Worm (Caenorhabditis elegans) whole organism, L1 larva: Measurements from ENCODE around the gene R02D3.8.

Experiments
- F16B12.6 ChIP-seq: fragments of 150-350 bp; optimal IDR thresholded peaks from 2 replicates; lab custom pipeline; 2014; ENCODE audit warnings: missing biosample characterization, missing genetic modification characterization
- ama-1 ChIP-seq: fragments of 150-350 bp; optimal IDR thresholded peaks from 2 replicates; lab custom pipeline; 2014
- blmp-1 ChIP-seq: fragments of 150-350 bp; optimal IDR thresholded peaks from 2 replicates; lab custom pipeline; 2014; ENCODE audit warnings: missing biosample characterization, missing genetic modification characterization
- ceh-8 ChIP-seq: fragments of 200-800 bp; sonication (Bioruptor generic); optimal IDR thresholded peaks from 2 replicates; lab custom pipeline; 2018; ENCODE audit warnings: mild to moderate bottlenecking, missing genetic modification characterization, moderate library complexity, missing compliant biosample characterization
- ceh-88 ChIP-seq: fragments of 200-800 bp; sonication (Bioruptor generic); IDR thresholded peaks from 2 replicates; pipeline ENCODE4 v1.3.6; 2022; ENCODE audit warnings: missing genetic modification characterization, missing compliant biosample characterization
- ceh-90 ChIP-seq: sonication (generic microtip); optimal IDR thresholded peaks from 2 replicates; lab custom pipeline; 2016; ENCODE audit warnings: missing genetic modification characterization, missing compliant biosample characterization
- ces-1 ChIP-seq: fragments of 150-350 bp; optimal IDR thresholded peaks from 2 replicates; lab custom pipeline; 2014; ENCODE audit warnings: missing biosample characterization, missing genetic modification reagents, missing genetic modification characterization
- dpl-1 ChIP-seq, 3 experiments: fragments of 150-350 bp in 2 of 3; sonication (generic microtip) in 1 of 3; optimal IDR thresholded peaks; 2 replicates each; lab custom pipeline; 2014 to 2017; ENCODE audit warnings: missing biosample characterization in 3 of 3, missing genetic modification characterization in 3 of 3, missing genetic modification reagents in 3 of 3
- dsc-1 ChIP-seq: sonication (generic microtip); optimal IDR thresholded peaks from 2 replicates; lab custom pipeline; 2016; ENCODE audit warnings: mild to moderate bottlenecking, missing genetic modification characterization, missing compliant biosample characterization
- efl-1 ChIP-seq, 4 experiments: fragments of 150-350 bp; optimal IDR thresholded peaks in 3 of 4; peaks in 1 of 4; 1 replicate in 1 of 4; 2 replicates in 3 of 4; lab custom pipeline; 2014; ENCODE audit warnings: missing biosample characterization in 2 of 4, missing genetic modification characterization in 2 of 4, missing genetic modification reagents in 2 of 4
- efl-3 ChIP-seq: fragments of 200-800 bp; sonication (Bioruptor generic); optimal IDR thresholded peaks from 2 replicates; lab custom pipeline; 2018; ENCODE audit warnings: mild to moderate bottlenecking, missing genetic modification characterization, missing compliant biosample characterization
- egl-27 ChIP-seq, 2 experiments: fragments of 150-350 bp in 1 of 2; sonication (generic microtip); optimal IDR thresholded peaks; 3 replicates each; lab custom pipeline; 2017 to 2018; ENCODE audit warnings: missing biosample characterization in 2 of 2, missing genetic modification characterization in 2 of 2, missing genetic modification reagents in 2 of 2
- elt-3 ChIP-seq, 6 experiments: fragments of 150-350 bp in 1 of 6; sonication (generic microtip); optimal IDR thresholded peaks; 2 replicates each; lab custom pipeline; 2017 to 2018; ENCODE audit warnings: missing biosample characterization in 6 of 6, missing genetic modification characterization in 6 of 6, inconsistent platforms in 1 of 6
- fos-1 ChIP-seq: fragments of 150-350 bp; optimal IDR thresholded peaks from 2 replicates; lab custom pipeline; 2014; ENCODE audit warnings: missing biosample characterization, missing genetic modification characterization
- hlh-4 ChIP-seq: sonication (generic microtip); optimal IDR thresholded peaks from 2 replicates; lab custom pipeline; 2016; ENCODE audit warnings: mild to moderate bottlenecking, missing genetic modification characterization, missing compliant biosample characterization
- jun-1 ChIP-seq: fragments of 150-350 bp; optimal IDR thresholded peaks from 2 replicates; lab custom pipeline; 2014; ENCODE audit warnings: missing biosample characterization, missing genetic modification reagents, missing genetic modification characterization
- lin-13 ChIP-seq: fragments of 150-350 bp; optimal IDR thresholded peaks from 2 replicates; lab custom pipeline; 2014; ENCODE audit warnings: missing biosample characterization, missing genetic modification reagents, missing genetic modification characterization
- lin-14 ChIP-seq: fragments of 200-800 bp; sonication (Bioruptor generic); optimal IDR thresholded peaks from 2 replicates; lab custom pipeline; 2018; ENCODE audit warnings: mild to moderate bottlenecking, missing genetic modification characterization, moderate library complexity, missing compliant biosample characterization
- lin-15B ChIP-seq: fragments of 150-350 bp; sonication (generic microtip); optimal IDR thresholded peaks from 3 replicates; lab custom pipeline; 2014; ENCODE audit warnings: missing biosample characterization, missing genetic modification characterization
- lin-35 ChIP-seq, 2 experiments: fragments of 150-350 bp; optimal IDR thresholded peaks; 2 replicates each; lab custom pipeline; 2014; ENCODE audit warnings: missing biosample characterization in 2 of 2, missing genetic modification characterization in 2 of 2, missing genetic modification reagents in 2 of 2
- lin-39 ChIP-seq: fragments of 150-350 bp; optimal IDR thresholded peaks from 2 replicates; lab custom pipeline; 2014; ENCODE audit warnings: missing biosample characterization, missing genetic modification reagents, missing genetic modification characterization
- lsy-2 ChIP-seq, 2 experiments: fragments of 150-350 bp; optimal IDR thresholded peaks; 2 replicates each; lab custom pipeline; 2014; ENCODE audit warnings: missing biosample characterization in 2 of 2, missing genetic modification characterization in 2 of 2
- mab-9 ChIP-seq: fragments of 200-800 bp; sonication (Bioruptor generic); IDR thresholded peaks from 2 replicates; pipeline ENCODE4 v1.3.6; 2022; ENCODE audit warnings: missing genetic modification reagents, missing genetic modification characterization, missing compliant biosample characterization
- mep-1 ChIP-seq: fragments of 150-350 bp; optimal IDR thresholded peaks from 2 replicates; lab custom pipeline; 2014; ENCODE audit warnings: missing biosample characterization, missing genetic modification characterization
- nhr-11 ChIP-seq: fragments of 150-350 bp; optimal IDR thresholded peaks from 2 replicates; lab custom pipeline; 2014; ENCODE audit warnings: missing biosample characterization, missing genetic modification characterization
- nhr-12 ChIP-seq: sonication (generic microtip); optimal IDR thresholded peaks from 2 replicates; lab custom pipeline; 2017; ENCODE audit warnings: missing biosample characterization, missing genetic modification characterization
- nhr-20 ChIP-seq: sonication (generic microtip); optimal IDR thresholded peaks from 2 replicates; lab custom pipeline; 2016; ENCODE audit warnings: mild to moderate bottlenecking, missing genetic modification characterization, missing compliant biosample characterization
- nhr-237 ChIP-seq: fragments of 150-350 bp; optimal IDR thresholded peaks from 2 replicates; lab custom pipeline; 2014; ENCODE audit warnings: missing biosample characterization, missing genetic modification characterization
- nhr-77 ChIP-seq: fragments of 150-350 bp; optimal IDR thresholded peaks from 2 replicates; lab custom pipeline; 2014; ENCODE audit warnings: missing biosample characterization, missing genetic modification characterization
- nhr-84 ChIP-seq: sonication (generic microtip); optimal IDR thresholded peaks from 2 replicates; lab custom pipeline; 2017; ENCODE audit warnings: missing biosample characterization, missing genetic modification characterization
- nhr-85 ChIP-seq: sonication (generic microtip); peaks from one replicate; lab custom pipeline; 2016; ENCODE audit warnings: missing genetic modification characterization, inconsistent platforms, missing compliant biosample characterization
- nhr-90 ChIP-seq: sonication (generic microtip); optimal IDR thresholded peaks from 2 replicates; lab custom pipeline; 2016; ENCODE audit warnings: mild to moderate bottlenecking, missing genetic modification characterization, missing compliant biosample characterization; ENCODE audit not compliant: poor library complexity
- pag-3 ChIP-seq: sonication (generic microtip); optimal IDR thresholded peaks from 2 replicates; lab custom pipeline; 2017; ENCODE audit warnings: missing genetic modification characterization, mild to moderate bottlenecking, missing compliant biosample characterization, antibody characterized with exemption, borderline replicate concordance; ENCODE audit not compliant: insufficient read depth
- pax-3 ChIP-seq: fragments of 200-800 bp; sonication (Bioruptor generic); optimal IDR thresholded peaks from 2 replicates; lab custom pipeline; 2018; ENCODE audit warnings: mild to moderate bottlenecking, missing genetic modification characterization, moderate library complexity, missing compliant biosample characterization
- pqm-1 ChIP-seq: sonication (generic microtip); optimal IDR thresholded peaks from 3 replicates; lab custom pipeline; 2017; ENCODE audit warnings: missing biosample characterization, missing genetic modification characterization
- rnt-1 ChIP-seq: sonication (generic microtip); optimal IDR thresholded peaks from 2 replicates; lab custom pipeline; 2016; ENCODE audit warnings: mild to moderate bottlenecking, missing genetic modification characterization, moderate library complexity, missing compliant biosample characterization
- snu-23 ChIP-seq: sonication (generic microtip); optimal IDR thresholded peaks from 2 replicates; lab custom pipeline; 2016; ENCODE audit warnings: missing genetic modification characterization, missing compliant biosample characterization
- swsn-7 ChIP-seq: sonication (generic microtip); optimal IDR thresholded peaks from 2 replicates; lab custom pipeline; 2016; ENCODE audit warnings: missing genetic modification characterization, missing compliant biosample characterization
- tlp-1 ChIP-seq: fragments of 150-350 bp; optimal IDR thresholded peaks from 2 replicates; lab custom pipeline; 2014; ENCODE audit warnings: missing biosample characterization, missing genetic modification characterization
- unc-62 ChIP-seq: fragments of 150-350 bp; optimal IDR thresholded peaks from 2 replicates; lab custom pipeline; 2014; ENCODE audit warnings: missing biosample characterization, missing genetic modification reagents, missing genetic modification characterization
- vab-15 ChIP-seq: sonication (generic microtip); optimal IDR thresholded peaks from 2 replicates; lab custom pipeline; 2017; ENCODE audit warnings: missing genotype, mild to moderate bottlenecking, missing genetic modification characterization, missing compliant biosample characterization
- xbp-1 ChIP-seq: sonication (generic microtip); optimal IDR thresholded peaks from 2 replicates; lab custom pipeline; 2016; ENCODE audit warnings: missing genetic modification characterization, missing compliant biosample characterization

The R02D3.8 gene

ce11 chrIV:261607-262006 is 4.6 kb upstream of the R02D3.8 start, which contains the start of gene pqbp-1.1 (continued):
- peak in 1 of 6 experiments; percentile 24 for TF ChIP-seq elt-3 (tag; optimal IDR thresholded peaks at IDR 0.05; lab: Kevin White, UChicago)
- TF ChIP-seq tlp-1, result no peak
- TF ChIP-seq ces-1 (GFP tag; lab: Kevin White, UChicago), result peak; percentile 18
- TF ChIP-seq nhr-90 (tag; lab: Kevin White, UChicago), result peak; percentile 59
- TF ChIP-seq snu-23, result peak; percentile 67
- TF ChIP-seq pax-3 (tag; lab: Kevin White, UChicago), result no peak
- peak; percentile 51 for TF ChIP-seq dsc-1 (tag; lab: Kevin White, UChicago)
- peak; percentile 64 for TF ChIP-seq xbp-1 (tag; lab: Kevin White, UChicago)
- TF ChIP-seq nhr-12 (tag; lab: Kevin White, UChicago), result no peak
- TF ChIP-seq unc-62 (GFP tag; lab: Kevin White, UChicago), result no peak
- TF ChIP-seq efl-1 (optimal IDR thresholded peaks at IDR 0.05; lab: Kevin White, UChicago), result peak; percentile 69 to 94
- TF ChIP-seq efl-1 (GFP tag; optimal IDR thresholded peaks at IDR 0.05 in 1 of 2; lab: Kevin White, UChicago), result peak; percentile 95 to 99
- TF ChIP-seq fos-1 (tag; lab: Kevin White, UChicago), result peak; percentile 42
- no peak for TF ChIP-seq mab-9 (GFP tag; lab: Robert Waterston, UW)
- TF ChIP-seq jun-1 (tag; lab: Kevin White, UChicago), result peak; percentile 3
- peak; percentile 66 for TF ChIP-seq mep-1 (tag; lab: Kevin White, UChicago)
- no peak for TF ChIP-seq lin-15B (tag; lab: Kevin White, UChicago)
- peak; percentile 76 to 82 for TF ChIP-seq lsy-2 (tag; optimal IDR thresholded peaks at IDR 0.05; lab: Kevin White, UChicago)
- peak; percentile 4 for TF ChIP-seq F16B12.6 (tag; lab: Kevin White, UChicago)
- peak; percentile 18 for TF ChIP-seq rnt-1 (tag; lab: Kevin White, UChicago)
- TF ChIP-seq lin-13, result peak; percentile 18
- TF ChIP-seq lin-14, result peak; percentile 71
- TF ChIP-seq nhr-237 (tag; lab: Kevin White, UChicago), result peak; percentile 23
- no peak for TF ChIP-seq ama-1 (lab: Kevin White, UChicago)
- TF ChIP-seq nhr-77 (tag; lab: Kevin White, UChicago), result no peak
- no peak for TF ChIP-seq ceh-90 (tag; lab: Kevin White, UChicago)
- TF ChIP-seq lin-35 (GFP tag; optimal IDR thresholded peaks at IDR 0.05; lab: Kevin White, UChicago), result peak; percentile 95 to 97
- TF ChIP-seq swsn-7 (tag; lab: Kevin White, UChicago), result peak; percentile 55
- TF ChIP-seq ceh-88 (GFP tag; lab: Robert Waterston, UW), result no peak
- peak; percentile 89 to 95 (median 92) for TF ChIP-seq dpl-1 (GFP tag; optimal IDR thresholded peaks at IDR 0.05; lab: Kevin White, UChicago)
- TF ChIP-seq efl-3, result no peak
- peak; percentile 58 for TF ChIP-seq nhr-20 (tag; lab: Kevin White, UChicago)
- peak; percentile 33 for TF ChIP-seq lin-39 (tag; lab: Kevin White, UChicago)
- TF ChIP-seq pag-3 (tag; lab: Kevin White, UChicago), result no peak
- TF ChIP-seq hlh-4 (tag; lab: Kevin White, UChicago), result no peak

- TF ChIP-seq nhr-11 (tag; lab: Kevin White, UChicago) (no peak), vab-15 (tag; lab: Kevin White, UChicago) (no peak), elt-3 (tag; optimal IDR thresholded peaks at IDR 0.05; lab: Kevin White, UChicago) (peak in 1 of 6 experiments; percentile 50), blmp-1 (peak; percentile 96)
These were observed 2.1 kb upstream of the R02D3.8 start, which contains the start of gene dpy-9 for ce11 chrIV:259142-259541. dpy-9 (minus strand) TSS chrIV:259204.

ce11 chrIV:258362-258761 is 1.4 kb upstream of the R02D3.8 start:
- TF ChIP-seq ces-1 (GFP tag; lab: Kevin White, UChicago) (no peak), ceh-8 (GFP tag; lab: Kevin White, UChicago) (no peak), egl-27 (tag; optimal IDR thresholded peaks at IDR 0.05; lab: Kevin White, UChicago) (no peak), hlh-4 (tag; lab: Kevin White, UChicago) (no peak), nhr-84 (tag; lab: Kevin White, UChicago) (no peak), pqm-1 (tag; lab: Kevin White, UChicago) (no peak), nhr-85 (tag; lab: Kevin White, UChicago) (no peak)
- TF ChIP-seq, all 84 proteins: peak for 0
